ENCODE assay signal across 1 fruit fly cellular context in the genomic region with DNA sequence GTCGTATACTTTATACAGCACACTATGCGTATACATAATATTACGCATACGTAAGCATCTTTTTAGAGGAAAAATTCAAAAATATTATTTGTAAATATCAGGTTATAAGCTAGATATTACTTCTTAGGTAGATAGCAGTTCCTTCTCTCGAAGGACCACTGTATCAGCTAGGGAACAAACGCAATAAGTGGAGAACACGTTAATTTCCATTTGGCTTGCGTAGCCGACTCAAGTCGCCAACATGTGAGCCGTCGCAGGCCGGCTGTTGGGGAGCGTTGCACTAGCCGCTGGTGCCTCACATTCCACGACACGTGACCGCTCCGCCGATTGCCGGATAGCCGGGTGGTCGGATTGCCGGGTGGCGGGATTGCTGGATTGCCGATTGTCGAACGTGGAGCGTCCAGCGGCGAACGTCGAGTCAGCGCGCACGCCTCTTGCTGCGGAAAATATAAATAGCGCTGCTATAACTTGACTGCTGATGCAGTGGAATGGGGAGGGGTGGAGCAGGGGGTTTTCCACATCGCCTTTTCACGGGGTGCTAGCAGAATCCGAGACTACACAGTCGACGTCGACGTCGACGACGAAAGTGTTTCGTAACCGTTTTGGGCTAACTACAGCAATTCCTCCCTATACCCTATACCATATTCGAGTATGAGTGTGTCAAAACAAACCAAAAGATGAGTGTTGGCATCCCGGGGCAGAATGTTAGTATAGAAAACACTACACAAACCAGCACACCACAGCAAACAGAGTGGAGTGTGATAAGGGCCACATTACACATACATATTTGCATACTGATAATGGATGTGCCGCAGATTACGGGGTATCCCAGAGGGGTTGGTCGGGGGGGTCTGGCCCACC.
TF ChIP-seq lines count a peak whose summit lies in the region.

No protein-coding gene starts in this region.

TF ChIP-seq in whole organism, embryonic, 481 proteins besides CTCF, POLR2A, EP300 and RAD21 (continued from another document and continues in another):
- TF ChIP-seq CG3838 (GFP tag; optimal IDR thresholded peaks at IDR 0.05; lab: Kevin White, UChicago) = no peak
- peak in 1 of 2 experiments; percentile 55 for TF ChIP-seq bsh (GFP tag; optimal IDR thresholded peaks at IDR 0.05; lab: Kevin White, UChicago)
- TF ChIP-seq CG2678 (tag; optimal IDR thresholded peaks at IDR 0.05; lab: Kevin White, UChicago) = peak; percentile 33
- no peak for TF ChIP-seq CG17328 (GFP tag; IDR thresholded peaks at IDR 0.05; lab: Robert Waterston, UW)
- TF ChIP-seq gfzf (GFP tag; optimal IDR thresholded peaks at IDR 0.05; lab: Kevin White, UChicago) = no peak
- no peak for TF ChIP-seq ems (GFP tag; optimal IDR thresholded peaks at IDR 0.05; lab: Kevin White, UChicago)
- TF ChIP-seq CG7987 (GFP tag; optimal IDR thresholded peaks at IDR 0.05; lab: Kevin White, UChicago) = peak; percentile 72
- TF ChIP-seq CG34422 (GFP tag; IDR thresholded peaks at IDR 0.05; lab: Robert Waterston, UW) = no peak
- TF ChIP-seq Ada2b (GFP tag; IDR thresholded peaks at IDR 0.05; lab: Robert Waterston, UW) = no peak
- TF ChIP-seq CG6254 (GFP tag; optimal IDR thresholded peaks at IDR 0.05; lab: Kevin White, UChicago) = peak; percentile 29
- peak; percentile 54 for TF ChIP-seq CG2875 (GFP tag; optimal IDR thresholded peaks at IDR 0.05; lab: Kevin White, UChicago)
- peak; percentile 59 for TF ChIP-seq fd64A (GFP tag; optimal IDR thresholded peaks at IDR 0.05; lab: Kevin White, UChicago)
- peak; percentile 31 for TF ChIP-seq CG9727 (GFP tag; optimal IDR thresholded peaks at IDR 0.05; lab: Kevin White, UChicago)
- no peak for TF ChIP-seq bbx (GFP tag; IDR thresholded peaks at IDR 0.05; lab: Robert Waterston, UW; ENCODE audit: partially characterized antibody)
- TF ChIP-seq ham (GFP tag; IDR thresholded peaks at IDR 0.05; lab: Robert Waterston, UW) = 0 out of 2 replicates have a peak, but pooled peaks have one; percentile 11
- TF ChIP-seq ato (GFP tag; IDR thresholded peaks at IDR 0.05; lab: Robert Waterston, UW; ENCODE audit: partially characterized antibody) = no peak
- peak; percentile 38 for TF ChIP-seq CG18599 (GFP tag; optimal IDR thresholded peaks at IDR 0.05; lab: Kevin White, UChicago)
- TF ChIP-seq luna (GFP tag; optimal IDR thresholded peaks at IDR 0.05; lab: Kevin White, UChicago) = no peak
- no peak for TF ChIP-seq dmrt11E (tag; optimal IDR thresholded peaks at IDR 0.05; lab: Kevin White, UChicago)
- no peak for TF ChIP-seq Mrtf (GFP tag; IDR thresholded peaks at IDR 0.05; lab: Robert Waterston, UW)
- TF ChIP-seq CG2202 (tag; optimal IDR thresholded peaks at IDR 0.05; lab: Kevin White, UChicago) = peak; percentile 2
- TF ChIP-seq Sox100B (GFP tag; optimal IDR thresholded peaks at IDR 0.05; lab: Kevin White, UChicago) = peak; percentile 11
- peak; percentile 37 for TF ChIP-seq Asciz (GFP tag; optimal IDR thresholded peaks at IDR 0.05; lab: Kevin White, UChicago)
- TF ChIP-seq CG11085 (GFP tag; IDR thresholded peaks at IDR 0.05; lab: Robert Waterston, UW) = no peak
- TF ChIP-seq onecut (GFP tag; IDR thresholded peaks at IDR 0.05; lab: Robert Waterston, UW) = peak; percentile 21; the same call in 1 of the 2 replicates
- TF ChIP-seq CG8359 (GFP tag; optimal IDR thresholded peaks at IDR 0.05; lab: Kevin White, UChicago; ENCODE audit: borderline replicate concordance) = peak; percentile 23
- TF ChIP-seq CG2116 (GFP tag; optimal IDR thresholded peaks at IDR 0.05; lab: Kevin White, UChicago) = no peak
- no peak for TF ChIP-seq CG32767 (GFP tag; IDR thresholded peaks at IDR 0.05; lab: Robert Waterston, UW)
- peak; percentile 19 for TF ChIP-seq Fer1 (GFP tag; optimal IDR thresholded peaks at IDR 0.05; lab: Kevin White, UChicago)
- TF ChIP-seq pzg (GFP tag; optimal IDR thresholded peaks at IDR 0.05; lab: Kevin White, UChicago) = no peak
- TF ChIP-seq Hand (GFP tag; optimal IDR thresholded peaks at IDR 0.05; lab: Kevin White, UChicago) = no peak
- peak; percentile 35 for TF ChIP-seq HHEX (GFP tag; optimal IDR thresholded peaks at IDR 0.05; lab: Kevin White, UChicago)
- no peak for TF ChIP-seq ap (GFP tag; IDR thresholded peaks at IDR 0.05; lab: Robert Waterston, UW)
- TF ChIP-seq odd (GFP tag; optimal IDR thresholded peaks at IDR 0.05; lab: Kevin White, UChicago) = no peak
- TF ChIP-seq wek (GFP tag; optimal IDR thresholded peaks at IDR 0.05; lab: Kevin White, UChicago) = peak; percentile 22
- peak; percentile 37 for TF ChIP-seq CG1603 (tag; optimal IDR thresholded peaks at IDR 0.05; lab: Kevin White, UChicago)
- TF ChIP-seq CG7271 (tag; optimal IDR thresholded peaks at IDR 0.05; lab: Kevin White, UChicago) = no peak
- TF ChIP-seq ara (GFP tag; IDR thresholded peaks at IDR 0.05; lab: Robert Waterston, UW) = peak; percentile 42; the same call in 1 of the 2 replicates
- no peak for TF ChIP-seq Taf1 (GFP tag; IDR thresholded peaks at IDR 0.05; lab: Robert Waterston, UW)
- TF ChIP-seq CG7786 (GFP tag; optimal IDR thresholded peaks at IDR 0.05; lab: Kevin White, UChicago) = no peak
- TF ChIP-seq CG12769 (tag; optimal IDR thresholded peaks at IDR 0.05; lab: Kevin White, UChicago) = peak; percentile 61
- peak; percentile 82 for TF ChIP-seq cwo (GFP tag; optimal IDR thresholded peaks at IDR 0.05; lab: Kevin White, UChicago)
- TF ChIP-seq Dip2 (GFP tag; IDR thresholded peaks at IDR 0.05; lab: Robert Waterston, UW) = no peak
- no peak for TF ChIP-seq tx (GFP tag; optimal IDR thresholded peaks at IDR 0.05; lab: Kevin White, UChicago)
- no peak for TF ChIP-seq pnt (GFP tag; optimal IDR thresholded peaks at IDR 0.05; lab: Kevin White, UChicago)
- TF ChIP-seq CG6765 (GFP tag; optimal IDR thresholded peaks at IDR 0.05; lab: Kevin White, UChicago) = no peak
- peak; percentile 1 for TF ChIP-seq CG15514 (GFP tag; optimal IDR thresholded peaks at IDR 0.05; lab: Kevin White, UChicago)
- TF ChIP-seq CG17361 (GFP tag; IDR thresholded peaks at IDR 0.05; lab: Robert Waterston, UW) = peak; percentile 26; the same call in 1 of the 3 replicates
- TF ChIP-seq h (optimal IDR thresholded peaks at IDR 0.05; lab: Kevin White, UChicago) = no peak
- TF ChIP-seq Med (GFP tag; lab: Kevin White, UChicago) = peak; percentile 80
- TF ChIP-seq sug (tag; optimal IDR thresholded peaks at IDR 0.05; lab: Kevin White, UChicago) = peak; percentile 4
- TF ChIP-seq bab2 (GFP tag; optimal IDR thresholded peaks at IDR 0.05; lab: Kevin White, UChicago) = no peak
- 0 out of 2 replicates have a peak, but pooled peaks have one; percentile 5 for TF ChIP-seq E2f1 (GFP tag; IDR thresholded peaks at IDR 0.05; lab: Robert Waterston, UW)
- no peak for TF ChIP-seq dan (GFP tag; IDR thresholded peaks at IDR 0.05; lab: Robert Waterston, UW)
- TF ChIP-seq CG9437 (GFP tag; optimal IDR thresholded peaks at IDR 0.05; lab: Kevin White, UChicago) = peak; percentile 50
- TF ChIP-seq emc (GFP tag; optimal IDR thresholded peaks at IDR 0.05; lab: Kevin White, UChicago) = no peak
- no peak for TF ChIP-seq lmd (GFP tag; IDR thresholded peaks at IDR 0.05; lab: Robert Waterston, UW)
- TF ChIP-seq CG6813 (GFP tag; optimal IDR thresholded peaks at IDR 0.05; lab: Kevin White, UChicago) = peak; percentile 72
- TF ChIP-seq dysf (GFP tag; IDR thresholded peaks at IDR 0.05; lab: Robert Waterston, UW) = 0 out of 3 replicates have a peak, but pooled peaks have one; percentile 22
- TF ChIP-seq slbo (GFP tag; IDR thresholded peaks at IDR 0.05; lab: Robert Waterston, UW) = peak; percentile 37; the same call in 1 of the 2 replicates
- peak; percentile 24 for TF ChIP-seq CG11504 (tag; optimal IDR thresholded peaks at IDR 0.05; lab: Kevin White, UChicago)
- TF ChIP-seq crol (GFP tag; IDR thresholded peaks at IDR 0.05; lab: Robert Waterston, UW) = peak; percentile 55
- no peak for TF ChIP-seq HLH4C (GFP tag; IDR thresholded peaks at IDR 0.05; lab: Robert Waterston, UW; ENCODE audit: partially characterized antibody)
- peak; percentile 16 for TF ChIP-seq CG18262 (tag; optimal IDR thresholded peaks at IDR 0.05; lab: Kevin White, UChicago)
- no peak for TF ChIP-seq corto (GFP tag; optimal IDR thresholded peaks at IDR 0.05; lab: Kevin White, UChicago)
- no peak for TF ChIP-seq Lpt (GFP tag; optimal IDR thresholded peaks at IDR 0.05; lab: Kevin White, UChicago)
- TF ChIP-seq Opbp (GFP tag; IDR thresholded peaks at IDR 0.05; lab: Robert Waterston, UW; ENCODE audit: partially characterized antibody) = peak; percentile 52; the same call in 1 of the 3 replicates
- peak; percentile 47 for TF ChIP-seq CG10543 (GFP tag; optimal IDR thresholded peaks at IDR 0.05; lab: Kevin White, UChicago)
- no peak for TF ChIP-seq Lim3 (GFP tag; IDR thresholded peaks at IDR 0.05; lab: Robert Waterston, UW)
- TF ChIP-seq phol (tag; optimal IDR thresholded peaks at IDR 0.05; lab: Kevin White, UChicago) = peak; percentile 19
- TF ChIP-seq CG8281 (tag; optimal IDR thresholded peaks at IDR 0.05; lab: Kevin White, UChicago) = peak; percentile 97
- no peak for TF ChIP-seq CG15073 (GFP tag; optimal IDR thresholded peaks at IDR 0.05; lab: Kevin White, UChicago)
- peak; percentile 10 for TF ChIP-seq CG14710 (tag; optimal IDR thresholded peaks at IDR 0.05; lab: Kevin White, UChicago)
- TF ChIP-seq Rfx (GFP tag; IDR thresholded peaks at IDR 0.05; lab: Robert Waterston, UW) = peak; percentile 5; the same call in 1 of the 2 replicates
- peak; percentile 12 for TF ChIP-seq ATbp (GFP tag; optimal IDR thresholded peaks at IDR 0.05; lab: Kevin White, UChicago)
- peak; percentile 15 for TF ChIP-seq Deaf1 (tag; optimal IDR thresholded peaks at IDR 0.05; lab: Kevin White, UChicago)
- TF ChIP-seq bcd (GFP tag; optimal IDR thresholded peaks at IDR 0.05; lab: Kevin White, UChicago) = peak; percentile 42
- peak; percentile 34; the same call in 1 of the 2 replicates for TF ChIP-seq Drgx (GFP tag; IDR thresholded peaks at IDR 0.05; lab: Robert Waterston, UW)
- no peak for TF ChIP-seq CG11247 (GFP tag; IDR thresholded peaks at IDR 0.05; lab: Robert Waterston, UW)
- no peak for TF ChIP-seq CG1233 (GFP tag; optimal IDR thresholded peaks at IDR 0.05; lab: Kevin White, UChicago)
- peak; percentile 0 for TF ChIP-seq mirr (GFP tag; optimal IDR thresholded peaks at IDR 0.05; lab: Kevin White, UChicago)
- TF ChIP-seq sqz (GFP tag; optimal IDR thresholded peaks at IDR 0.05; lab: Kevin White, UChicago) = no peak
- no peak for TF ChIP-seq lbe (GFP tag; optimal IDR thresholded peaks at IDR 0.05; lab: Kevin White, UChicago)
- no peak for TF ChIP-seq D (optimal IDR thresholded peaks at IDR 0.05; lab: Kevin White, UChicago)
- TF ChIP-seq D (GFP tag; optimal IDR thresholded peaks at IDR 0.05; lab: Kevin White, UChicago) = peak; percentile 9
- 0 out of 3 replicates have a peak, but pooled peaks have one; percentile 7 for TF ChIP-seq CG6175 (GFP tag; IDR thresholded peaks at IDR 0.05; lab: Robert Waterston, UW)
- no peak for TF ChIP-seq cas (GFP tag; IDR thresholded peaks at IDR 0.05; lab: Robert Waterston, UW)
- TF ChIP-seq PHDP (tag; optimal IDR thresholded peaks at IDR 0.05; lab: Kevin White, UChicago) = no peak
- TF ChIP-seq CG13123 (GFP tag; optimal IDR thresholded peaks at IDR 0.05; lab: Kevin White, UChicago) = no peak
- TF ChIP-seq CG34224 (GFP tag; IDR thresholded peaks at IDR 0.05; lab: Robert Waterston, UW; ENCODE audit: partially characterized antibody) = no peak
- no peak for TF ChIP-seq Doc2 (GFP tag; IDR thresholded peaks at IDR 0.05; lab: Robert Waterston, UW)
- no peak for TF ChIP-seq Atf6 (GFP tag; IDR thresholded peaks at IDR 0.05; lab: Robert Waterston, UW)
- peak; percentile 69 for TF ChIP-seq CG10979 (tag; optimal IDR thresholded peaks at IDR 0.05; lab: Kevin White, UChicago)
- no peak for TF ChIP-seq CG10366 (GFP tag; IDR thresholded peaks at IDR 0.05; lab: Robert Waterston, UW)
- TF ChIP-seq GATAe (GFP tag; conservative IDR thresholded peaks at IDR 0.05; lab: Robert Waterston, UW) = peak; percentile 39; the same call in 1 of the 2 replicates
- TF ChIP-seq lab (GFP tag; optimal IDR thresholded peaks at IDR 0.05; lab: Kevin White, UChicago) = peak; percentile 69
- TF ChIP-seq lola (GFP tag; optimal IDR thresholded peaks at IDR 0.05; lab: Kevin White, UChicago) = peak in 1 of 3 experiments; percentile 5
- TF ChIP-seq fd3F (GFP tag; optimal IDR thresholded peaks at IDR 0.05; lab: Kevin White, UChicago) = no peak
- TF ChIP-seq Chrac-16 (GFP tag; optimal IDR thresholded peaks at IDR 0.05; lab: Kevin White, UChicago) = no peak
- TF ChIP-seq HmgZ (tag; optimal IDR thresholded peaks at IDR 0.05; lab: Kevin White, UChicago) = no peak
- peak; percentile 45 for TF ChIP-seq MTF-1 (GFP tag; optimal IDR thresholded peaks at IDR 0.05; lab: Kevin White, UChicago; ENCODE audit: borderline replicate concordance)
- TF ChIP-seq CoRest (tag; optimal IDR thresholded peaks at IDR 0.05; lab: Kevin White, UChicago) = no peak
- no peak for TF ChIP-seq tin (GFP tag; optimal IDR thresholded peaks at IDR 0.05; lab: Kevin White, UChicago)
- peak; percentile 45; the same call in 1 of the 2 replicates for TF ChIP-seq Awh (GFP tag; IDR thresholded peaks at IDR 0.05; lab: Robert Waterston, UW)
- no peak for TF ChIP-seq CG4282 (GFP tag; optimal IDR thresholded peaks at IDR 0.05; lab: Kevin White, UChicago)
- no peak for TF ChIP-seq CG10654 (GFP tag; optimal IDR thresholded peaks at IDR 0.05; lab: Kevin White, UChicago)
- TF ChIP-seq Bgb (GFP tag; IDR thresholded peaks at IDR 0.05; lab: Robert Waterston, UW; ENCODE audit: partially characterized antibody) = no peak
- peak; percentile 64 for TF ChIP-seq CG12071 (GFP tag; optimal IDR thresholded peaks at IDR 0.05; lab: Kevin White, UChicago)
- TF ChIP-seq Sox102F (GFP tag; optimal IDR thresholded peaks at IDR 0.05; lab: Kevin White, UChicago) = peak; percentile 21
- 0 out of 2 replicates have a peak, but pooled peaks have one; percentile 14 for TF ChIP-seq Ptx1 (GFP tag; IDR thresholded peaks at IDR 0.05; lab: Robert Waterston, UW)
- no peak for TF ChIP-seq MESR4 (GFP tag; optimal IDR thresholded peaks at IDR 0.05; lab: Kevin White, UChicago)
- no peak for TF ChIP-seq Ssrp (tag; optimal IDR thresholded peaks at IDR 0.05; lab: Kevin White, UChicago)
- TF ChIP-seq Hr39 (optimal IDR thresholded peaks at IDR 0.05; lab: Kevin White, UChicago) = no peak
- TF ChIP-seq CG6654 (GFP tag; optimal IDR thresholded peaks at IDR 0.05; lab: Kevin White, UChicago) = peak; percentile 0
- TF ChIP-seq CG15269 (tag; optimal IDR thresholded peaks at IDR 0.05; lab: Kevin White, UChicago) = peak; percentile 8
- peak; percentile 26 for TF ChIP-seq CG17802 (tag; optimal IDR thresholded peaks at IDR 0.05; lab: Kevin White, UChicago)
- peak; percentile 17 for TF ChIP-seq dmrt99B (tag; optimal IDR thresholded peaks at IDR 0.05; lab: Kevin White, UChicago)
- TF ChIP-seq mld (GFP tag; IDR thresholded peaks at IDR 0.05; lab: Robert Waterston, UW; ENCODE audit: partially characterized antibody) = no peak
- TF ChIP-seq CG1832 (GFP tag; optimal IDR thresholded peaks at IDR 0.05; lab: Kevin White, UChicago) = no peak
- TF ChIP-seq CG3281 (GFP tag; optimal IDR thresholded peaks at IDR 0.05; lab: Kevin White, UChicago) = peak; percentile 12
